Fruit fly (Drosophila melanogaster) whole organism, embryonic: ENCODE results near the gene Cp110.

Experiments
- BtbVII ChIP-seq: fragments of 200-800 bp; sonication (Bioruptor generic); optimal IDR thresholded peaks from 3 replicates; lab custom pipeline; 2017; ENCODE audit warnings: missing biosample characterization, mild to moderate bottlenecking, missing genetic modification characterization
- C15 ChIP-seq: fragments of 200-800 bp; sonication (Bioruptor generic); IDR thresholded peaks from 3 replicates; pipeline ENCODE4 v1.3.6; 2022; ENCODE audit warnings: missing biosample characterization, missing genetic modification characterization
- CG11695 ChIP-seq: fragments of 200-800 bp; sonication (Bioruptor generic); IDR thresholded peaks from 3 replicates; pipeline ENCODE4 v1.3.6; 2022; ENCODE audit warnings: missing biosample characterization, missing genetic modification characterization
- CG11696 ChIP-seq: fragments of 200-800 bp; sonication (Bioruptor generic); IDR thresholded peaks from 2 replicates; pipeline ENCODE4 v1.3.6; 2022; ENCODE audit warnings: missing biosample characterization, missing genetic modification characterization
- CG1233 ChIP-seq: fragments of 200-800 bp; sonication (Bioruptor generic); optimal IDR thresholded peaks from 4 replicates; lab custom pipeline; 2018; ENCODE audit warnings: missing biosample characterization, mild to moderate bottlenecking, missing genetic modification characterization
- CG14014 ChIP-seq: fragments of 200-800 bp; sonication (Bioruptor generic); IDR thresholded peaks from 2 replicates; pipeline ENCODE4 v1.3.6; 2022; ENCODE audit warnings: missing biosample characterization, missing genetic modification characterization
- CG14050 ChIP-seq: fragments of 200-800 bp; sonication (Bioruptor generic); IDR thresholded peaks from 3 replicates; pipeline ENCODE4 v1.3.6; 2022; ENCODE audit warnings: missing biosample characterization, missing genetic modification characterization
- CG15269 ChIP-seq: fragments of 200-800 bp; sonication (Bioruptor generic); optimal IDR thresholded peaks from 2 replicates; lab custom pipeline; 2018; ENCODE audit warnings: missing biosample characterization, mild to moderate bottlenecking, missing genetic modification characterization, moderate library complexity
- CG15514 ChIP-seq: fragments of 200-800 bp; sonication (Bioruptor generic); optimal IDR thresholded peaks from 3 replicates; lab custom pipeline; 2017; ENCODE audit warnings: missing biosample characterization, missing genetic modification characterization, mild to moderate bottlenecking, moderate library complexity, missing genetic modification reagents
- CG1603 ChIP-seq: fragments of 200-800 bp; sonication (Bioruptor generic); optimal IDR thresholded peaks from 2 replicates; lab custom pipeline; 2019; ENCODE audit warnings: missing biosample characterization, mild to moderate bottlenecking, missing genetic modification characterization, moderate library complexity
- CG2120 ChIP-seq: fragments of 200-800 bp; sonication (Bioruptor generic); optimal IDR thresholded peaks from 3 replicates; lab custom pipeline; 2016; ENCODE audit warnings: missing biosample characterization, missing genetic modification characterization
- CG2678 ChIP-seq: fragments of 200-800 bp; sonication (Bioruptor generic); optimal IDR thresholded peaks from 3 replicates; lab custom pipeline; 2019; ENCODE audit warnings: missing biosample characterization, mild to moderate bottlenecking, missing genetic modification characterization, moderate library complexity
- CG2712 ChIP-seq: fragments of 200-800 bp; optimal IDR thresholded peaks from 3 replicates; lab custom pipeline; 2019; ENCODE audit warnings: missing biosample characterization, mild to moderate bottlenecking, missing genetic modification characterization, moderate library complexity
- CG31441 ChIP-seq: fragments of 200-800 bp; sonication (Bioruptor generic); IDR thresholded peaks from 2 replicates; pipeline ENCODE4 v1.3.6; 2022; ENCODE audit warnings: missing biosample characterization, missing genetic modification characterization
- CG32772 ChIP-seq: fragments of 200-800 bp; sonication (Bioruptor generic); IDR thresholded peaks from 2 replicates; pipeline ENCODE4 v1.3.6; 2022; ENCODE audit warnings: missing biosample characterization, missing genetic modification characterization
- CG3281 ChIP-seq: fragments of 200-800 bp; sonication (Bioruptor generic); optimal IDR thresholded peaks from 3 replicates; lab custom pipeline; 2017; ENCODE audit warnings: missing biosample characterization, mild to moderate bottlenecking, missing genetic modification characterization
- CG3726 ChIP-seq: fragments of 200-800 bp; sonication (Bioruptor generic); IDR thresholded peaks from 3 replicates; pipeline ENCODE4, ENCODE4 v1.3.6; 2022; ENCODE audit warnings: missing biosample characterization, missing genetic modification characterization
- CG3847 ChIP-seq: fragments of 200-800 bp; sonication (Bioruptor generic); IDR thresholded peaks from 2 replicates; pipeline ENCODE4 v1.3.6; 2022; ENCODE audit warnings: missing biosample characterization, missing genetic modification characterization
- CG7357 ChIP-seq: fragments of 200-800 bp; sonication (Bioruptor generic); IDR thresholded peaks from 3 replicates; pipeline ENCODE4 v1.3.6; 2022; ENCODE audit warnings: missing biosample characterization, missing genetic modification characterization
- CG7928 ChIP-seq: fragments of 200-800 bp; sonication (Bioruptor generic); optimal IDR thresholded peaks from 2 replicates; lab custom pipeline; 2017; ENCODE audit warnings: missing biosample characterization, mild to moderate bottlenecking, missing genetic modification characterization
- D19A ChIP-seq: fragments of 200-800 bp; optimal IDR thresholded peaks from 3 replicates; lab custom pipeline; 2019; ENCODE audit warnings: missing biosample characterization, mild to moderate bottlenecking, missing genetic modification characterization, moderate library complexity
- Deaf1 ChIP-seq: fragments of 200-800 bp; optimal IDR thresholded peaks from 3 replicates; lab custom pipeline; 2019; ENCODE audit warnings: missing biosample characterization, mild to moderate bottlenecking, missing genetic modification characterization, moderate library complexity
- Med ChIP-seq: fragments of 200-800 bp; sonication (Bioruptor generic); peaks from one replicate; lab custom pipeline; 2016; ENCODE audit warnings: missing biosample characterization, missing genetic modification characterization, mild to moderate bottlenecking, inconsistent platforms, moderate library complexity
- NFAT ChIP-seq: fragments of 200-800 bp; sonication (Bioruptor generic); IDR thresholded peaks from 2 replicates; pipeline ENCODE4 v1.3.6; 2022; ENCODE audit warnings: missing biosample characterization, missing genetic modification characterization
- PHDP ChIP-seq: fragments of 200-800 bp; sonication (Bioruptor generic); optimal IDR thresholded peaks from 3 replicates; lab custom pipeline; 2018; ENCODE audit warnings: missing biosample characterization, mild to moderate bottlenecking, missing genetic modification characterization, moderate library complexity
- Ptx1 ChIP-seq: fragments of 200-800 bp; sonication (Bioruptor generic); IDR thresholded peaks from 2 replicates; pipeline ENCODE4 v1.3.6; 2022; ENCODE audit warnings: missing biosample characterization, missing genetic modification characterization
- Sox102F ChIP-seq: fragments of 200-800 bp; sonication (Bioruptor generic); optimal IDR thresholded peaks from 2 replicates; lab custom pipeline; 2018; ENCODE audit warnings: missing biosample characterization, mild to moderate bottlenecking, missing genetic modification characterization, moderate library complexity
- Taf1 ChIP-seq: fragments of 200-800 bp; sonication (Bioruptor generic); IDR thresholded peaks from 2 replicates; pipeline ENCODE4 v1.3.6; 2022; ENCODE audit warnings: missing biosample characterization, missing genetic modification characterization
- Xbp1 ChIP-seq: fragments of 200-800 bp; sonication (Bioruptor generic); optimal IDR thresholded peaks from 3 replicates; lab custom pipeline; 2016; ENCODE audit warnings: missing biosample characterization, mild to moderate bottlenecking, missing genetic modification characterization
- cad ChIP-seq: fragments of >200 bp; optimal IDR thresholded peaks from 2 replicates; lab custom pipeline; 2017; ENCODE audit warnings: missing biosample characterization, missing genetic modification characterization
- cas ChIP-seq: fragments of 200-800 bp; sonication (Bioruptor generic); IDR thresholded peaks from 2 replicates; pipeline ENCODE4 v1.3.6; 2022; ENCODE audit warnings: missing biosample characterization, missing genetic modification characterization
- crp ChIP-seq, 2 experiments: fragments of 200-800 bp; sonication (Bioruptor generic); optimal IDR thresholded peaks; 2 replicates in 1 of 2; 3 replicates in 1 of 2; lab custom pipeline; 2017; ENCODE audit warnings: missing biosample characterization in 2 of 2, missing genetic modification characterization in 2 of 2, mild to moderate bottlenecking in 1 of 2, moderate library complexity in 1 of 2
- dmrt99B ChIP-seq: fragments of 200-800 bp; sonication (Bioruptor generic); optimal IDR thresholded peaks from 2 replicates; lab custom pipeline; 2018; ENCODE audit warnings: missing biosample characterization, mild to moderate bottlenecking, missing genetic modification characterization, moderate library complexity
- dpn ChIP-seq, 2 experiments: fragments of 200-800 bp; sonication (Bioruptor generic); optimal IDR thresholded peaks; 3 replicates each; lab custom pipeline; 2016; ENCODE audit warnings: missing biosample characterization in 2 of 2, missing genetic modification characterization in 2 of 2
- ewg ChIP-seq: fragments of 200-800 bp; sonication (Bioruptor generic); optimal IDR thresholded peaks from 3 replicates; lab custom pipeline; 2017; ENCODE audit warnings: mild to moderate bottlenecking, missing biosample characterization, missing genetic modification reagents, missing genetic modification characterization
- grau ChIP-seq: fragments of 200-800 bp; optimal IDR thresholded peaks from 3 replicates; lab custom pipeline; 2019; ENCODE audit warnings: missing biosample characterization, mild to moderate bottlenecking, missing genetic modification characterization, moderate library complexity
- ham ChIP-seq: fragments of 200-800 bp; sonication (Bioruptor generic); IDR thresholded peaks from 2 replicates; pipeline ENCODE4 v1.3.6; 2022; ENCODE audit warnings: missing biosample characterization, missing genetic modification characterization
- lab ChIP-seq: fragments of 200-800 bp; sonication (Bioruptor generic); optimal IDR thresholded peaks from 3 replicates; lab custom pipeline; 2017; ENCODE audit warnings: missing biosample characterization, missing genetic modification characterization, mild to moderate bottlenecking, moderate library complexity, missing genetic modification reagents
- lbe ChIP-seq: fragments of 200-800 bp; sonication (Bioruptor generic); optimal IDR thresholded peaks from 2 replicates; lab custom pipeline; 2016; ENCODE audit warnings: missing biosample characterization, mild to moderate bottlenecking, missing genetic modification characterization
- phol ChIP-seq: fragments of 200-800 bp; sonication (Bioruptor generic); optimal IDR thresholded peaks from 3 replicates; lab custom pipeline; 2018; ENCODE audit warnings: missing biosample characterization, mild to moderate bottlenecking, missing genetic modification characterization, moderate library complexity
- prd ChIP-seq, 3 experiments: fragments of >200 bp in 2 of 3; fragments of 200-800 bp in 1 of 3; sonication (Bioruptor generic) in 1 of 3; optimal IDR thresholded peaks in 2 of 3; IDR thresholded peaks in 1 of 3; 2 replicates in 2 of 3; 3 replicates in 1 of 3; pipeline versions ENCODE4 v1.3.6 to Lab custom; 2017 to 2022; ENCODE audit warnings: missing biosample characterization in 1 of 3, missing genetic modification characterization in 1 of 3
- row ChIP-seq: fragments of 200-800 bp; sonication (Bioruptor generic); IDR thresholded peaks from 3 replicates; pipeline ENCODE4 v1.3.6; 2022; ENCODE audit warnings: missing biosample characterization, missing genetic modification characterization
- salm ChIP-seq: fragments of 200-800 bp; sonication (Bioruptor generic); optimal IDR thresholded peaks from 2 replicates; lab custom pipeline; 2018; ENCODE audit warnings: missing biosample characterization, mild to moderate bottlenecking, missing genetic modification characterization
- sd ChIP-seq: fragments of 200-800 bp; sonication (Bioruptor generic); optimal IDR thresholded peaks from 3 replicates; lab custom pipeline; 2018; ENCODE audit warnings: missing biosample characterization, mild to moderate bottlenecking, missing genetic modification characterization, moderate library complexity
- stc ChIP-seq: fragments of 200-800 bp; sonication (Bioruptor generic); IDR thresholded peaks from 2 replicates; pipeline ENCODE4 v1.3.6; 2022; ENCODE audit warnings: missing biosample characterization, missing genetic modification characterization
- unpg ChIP-seq: fragments of 200-800 bp; sonication (Bioruptor generic); optimal IDR thresholded peaks from 3 replicates; lab custom pipeline; 2018; ENCODE audit warnings: missing biosample characterization, mild to moderate bottlenecking, missing genetic modification characterization, moderate library complexity
- wek ChIP-seq: fragments of 200-800 bp; sonication (Bioruptor generic); optimal IDR thresholded peaks from 3 replicates; lab custom pipeline; 2018; ENCODE audit warnings: missing biosample characterization, mild to moderate bottlenecking, missing genetic modification characterization, moderate library complexity

Cp110 gene

DNA sequence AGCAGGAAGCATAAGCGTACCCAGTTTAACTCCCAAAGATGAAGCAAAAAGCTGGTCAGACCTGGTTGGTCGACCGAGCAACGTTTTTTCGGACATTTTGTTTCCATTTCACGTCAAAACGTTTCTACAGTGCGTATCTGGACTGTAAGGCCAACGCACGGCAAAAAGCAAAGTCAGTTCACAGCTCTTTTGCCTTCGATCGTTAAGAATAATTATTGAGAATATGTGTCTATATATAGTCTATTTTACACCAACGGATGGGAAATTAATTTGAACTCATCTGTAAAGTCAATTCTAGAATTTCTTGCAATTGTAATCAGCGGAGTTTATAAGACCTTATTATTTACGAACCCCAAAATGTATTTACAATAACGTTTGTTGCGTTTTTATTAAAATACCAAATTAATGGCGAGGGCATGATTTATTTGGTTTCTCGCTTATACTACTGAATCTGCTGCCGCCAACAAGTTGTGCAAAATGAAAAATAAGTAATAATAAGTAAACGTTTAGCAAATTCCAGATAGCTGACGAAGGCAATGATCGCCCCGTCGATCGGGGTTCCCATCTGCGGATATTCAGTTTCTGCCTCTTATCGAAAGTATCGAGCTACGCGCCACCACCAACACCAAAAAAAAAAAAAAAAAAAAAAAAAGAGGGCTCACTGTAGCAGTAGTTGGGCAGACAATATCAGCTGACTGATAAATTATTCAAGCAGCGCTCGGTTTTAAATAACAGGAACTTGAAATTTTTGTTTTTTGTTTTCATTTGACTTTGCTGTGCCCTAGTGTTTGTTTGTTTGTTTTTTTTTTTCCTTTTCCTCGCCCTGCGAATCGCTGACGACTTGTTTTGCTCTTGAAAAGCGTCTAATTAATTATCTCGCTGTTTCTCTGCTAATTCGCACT, 3.9 kb upstream of the Cp110 start (continued):
- TF ChIP-seq CG32772 (GFP tag; lab: Robert Waterston, UW) (peak; percentile 38; the same call in 1 of the 2 replicates), wek (GFP tag; lab: Kevin White, UChicago) (no peak), sd (tag; lab: Kevin White, UChicago) (peak; percentile 21), CG14014 (no peak), crp (GFP tag; optimal IDR thresholded peaks at IDR 0.05; lab: Kevin White, UChicago) (peak in 1 of 2 experiments; percentile 16), stc (GFP tag; lab: Robert Waterston, UW) (no peak), CG7357 (no peak), NFAT (GFP tag; lab: Robert Waterston, UW) (no peak), salm (tag; lab: Kevin White, UChicago) (no peak), C15 (GFP tag; lab: Robert Waterston, UW) (no peak), Med (GFP tag; lab: Kevin White, UChicago) (peak; percentile 59), Ptx1 (GFP tag; lab: Robert Waterston, UW) (0 out of 2 replicates have a peak, but pooled peaks have one; percentile 10), CG11695 (peak; percentile 73), CG7928 (GFP tag; lab: Kevin White, UChicago) (no peak), CG15269 (tag; lab: Kevin White, UChicago) (no peak), ham (GFP tag; lab: Robert Waterston, UW) (no peak), Deaf1 (no peak), CG2678 (tag; lab: Kevin White, UChicago) (peak; percentile 30), CG14050 (GFP tag; lab: Robert Waterston, UW) (no peak), row (peak; percentile 23; the same call in 1 of the 3 replicates), CG1603 (tag; lab: Kevin White, UChicago) (no peak), CG3847 (GFP tag; lab: Robert Waterston, UW) (no peak), CG3281 (peak; percentile 32), PHDP (no peak), CG2120 (GFP tag; lab: Kevin White, UChicago) (peak; percentile 41), cad (GFP tag; lab: Kevin White, UChicago) (no peak), D19A (tag; lab: Kevin White, UChicago) (no peak), CG3726 (no peak)

DNA sequence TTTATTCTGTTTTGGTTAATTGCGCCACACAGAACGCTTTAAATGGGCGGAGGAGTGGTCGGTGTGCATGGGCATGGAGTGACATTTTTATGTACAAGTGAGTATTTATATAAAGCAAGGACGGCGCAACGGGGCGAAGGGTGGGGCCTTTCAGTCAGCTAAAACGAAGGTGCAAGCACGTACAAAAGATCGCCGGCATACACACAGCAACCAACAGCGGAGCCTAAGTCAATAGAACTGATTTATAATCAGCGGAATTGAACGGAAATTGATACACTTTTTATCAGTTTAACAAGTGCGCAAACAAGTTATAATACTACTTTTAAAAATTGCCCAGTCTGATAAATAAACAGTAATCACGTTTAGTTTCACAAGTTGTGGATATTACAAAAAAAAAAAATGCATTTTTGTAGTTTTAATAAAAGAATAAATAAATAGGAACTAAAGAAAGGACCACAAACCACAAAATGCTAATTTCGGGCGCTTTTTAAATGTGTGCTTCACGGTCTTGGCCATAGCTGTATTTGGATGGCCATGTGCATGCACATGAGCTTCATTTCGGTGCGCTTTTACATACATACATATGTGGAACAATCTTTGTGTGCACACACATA, 2.6 kb upstream of the Cp110 start:
- TF ChIP-seq CG11696 (GFP tag; lab: Robert Waterston, UW), result 0 out of 2 replicates have a peak, but pooled peaks have one; percentile 38
- TF ChIP-seq Xbp1 (GFP tag; lab: Kevin White, UChicago), result peak; percentile 5
- peak; percentile 12 for TF ChIP-seq BtbVII (GFP tag; lab: Kevin White, UChicago)
- TF ChIP-seq phol (tag; lab: Kevin White, UChicago), result peak; percentile 41
- TF ChIP-seq cas, result no peak
- peak; percentile 54 for TF ChIP-seq dmrt99B (tag; lab: Kevin White, UChicago)
- peak; percentile 20 for TF ChIP-seq lbe (GFP tag; lab: Kevin White, UChicago)
- TF ChIP-seq Sox102F (GFP tag; lab: Kevin White, UChicago), result peak; percentile 56
- peak; percentile 28; the same call in 1 of the 2 replicates for TF ChIP-seq CG31441
- no peak for TF ChIP-seq CG15514 (GFP tag; lab: Kevin White, UChicago)
- peak; percentile 2 for TF ChIP-seq unpg
- TF ChIP-seq row, result 0 out of 3 replicates have a peak, but pooled peaks have one; percentile 10
- peak; percentile 22 for TF ChIP-seq ewg (GFP tag; lab: Kevin White, UChicago)
- no peak for TF ChIP-seq Taf1 (GFP tag; lab: Robert Waterston, UW)
- peak; percentile 7 for TF ChIP-seq grau
- no peak for TF ChIP-seq prd (optimal IDR thresholded peaks at IDR 0.05; lab: Kevin White, UChicago)
- TF ChIP-seq prd (GFP tag; IDR thresholded peaks at IDR 0.05; lab: Robert Waterston, UW), result 0 out of 3 replicates have a peak, but pooled peaks have one; percentile 12
- peak; percentile 2 for TF ChIP-seq CG1233 (GFP tag; lab: Kevin White, UChicago)
- no peak for TF ChIP-seq lab
- peak; percentile 36 for TF ChIP-seq CG2712 (tag; lab: Kevin White, UChicago)
- peak in 1 of 2 experiments; percentile 9 for TF ChIP-seq dpn (GFP tag; optimal IDR thresholded peaks at IDR 0.05; lab: Kevin White, UChicago)
- peak; percentile 77 for TF ChIP-seq Med (GFP tag; lab: Kevin White, UChicago)
